Worm (Caenorhabditis elegans) whole organism, L4 larva: ENCODE data around the gene C03B1.4.

Experiments
- D1046.2 ChIP-seq: fragments of 200-800 bp; sonication (Bioruptor generic); IDR thresholded peaks from 2 replicates; pipeline ENCODE4 v1.3.6; 2022; ENCODE audit warnings: missing genetic modification characterization, missing compliant biosample characterization
- F44E2.7 ChIP-seq: fragments of 200-800 bp; sonication (Bioruptor generic); IDR thresholded peaks from 2 replicates; pipeline ENCODE4 v2.1.2; 2022; ENCODE audit warnings: missing genetic modification characterization, missing compliant biosample characterization
- R02D3.7 ChIP-seq: fragments of 150-350 bp; sonication (generic microtip); optimal IDR thresholded peaks from 3 replicates; lab custom pipeline; 2014; ENCODE audit warnings: missing biosample characterization, missing genetic modification characterization
- T20F7.1 ChIP-seq: fragments of 200-800 bp; sonication (Bioruptor generic); optimal IDR thresholded peaks from 2 replicates; lab custom pipeline; 2018; ENCODE audit warnings: mild to moderate bottlenecking, missing genetic modification characterization, missing compliant biosample characterization
- Y5F2A.4 ChIP-seq: fragments of 200-800 bp; sonication (Bioruptor generic); optimal IDR thresholded peaks from 2 replicates; lab custom pipeline; 2018; ENCODE audit warnings: mild to moderate bottlenecking, missing genetic modification characterization, missing compliant biosample characterization
- Y75B8A.6 ChIP-seq: fragments of 200-800 bp; sonication (Bioruptor generic); IDR thresholded peaks from 2 replicates; pipeline ENCODE4 v1.3.6; 2022; ENCODE audit warnings: missing genetic modification reagents, missing genetic modification characterization, missing compliant biosample characterization
- ZK546.5 ChIP-seq, 2 experiments: sonication (generic microtip); optimal IDR thresholded peaks; 2 replicates each; lab custom pipeline; 2017; ENCODE audit warnings: missing biosample characterization in 2 of 2, missing genetic modification characterization in 2 of 2
- aha-1 ChIP-seq: fragments of 150-350 bp; peaks from one replicate; lab custom pipeline; 2014; ENCODE audit warnings: missing biosample characterization, missing genetic modification characterization
- arid-1 ChIP-seq: fragments of 200-800 bp; sonication (Bioruptor generic); conservative IDR thresholded peaks from 2 replicates; pipeline ENCODE4 v1.3.6; 2022; ENCODE audit warnings: missing genetic modification reagents, missing genetic modification characterization, missing compliant biosample characterization
- attf-4 ChIP-seq: sonication (generic microtip); optimal IDR thresholded peaks from 3 replicates; lab custom pipeline; 2017; ENCODE audit warnings: missing biosample characterization, missing genetic modification characterization
- ceh-62 ChIP-seq: sonication (generic microtip); optimal IDR thresholded peaks from 2 replicates; lab custom pipeline; 2017; ENCODE audit warnings: missing biosample characterization, missing genetic modification characterization
- ceh-82 ChIP-seq: sonication (generic microtip); optimal IDR thresholded peaks from 2 replicates; lab custom pipeline; 2017; ENCODE audit warnings: missing biosample characterization, missing genetic modification characterization
- ces-1 ChIP-seq: fragments of 150-350 bp; sonication (generic microtip); optimal IDR thresholded peaks from 4 replicates; lab custom pipeline; 2014; ENCODE audit warnings: missing biosample characterization, missing genetic modification reagents, missing genetic modification characterization
- cey-2 ChIP-seq: sonication (generic microtip); optimal IDR thresholded peaks from 3 replicates; lab custom pipeline; 2017; ENCODE audit warnings: missing genetic modification characterization, mild to moderate bottlenecking, missing compliant biosample characterization, antibody characterized with exemption, borderline replicate concordance; ENCODE audit not compliant: insufficient read depth
- daf-16 ChIP-seq, 3 experiments: sonication (generic microtip); optimal IDR thresholded peaks; 2 replicates each; lab custom pipeline; 2016 to 2017; ENCODE audit warnings: missing genetic modification characterization in 3 of 3, missing genetic modification reagents in 3 of 3, mild to moderate bottlenecking in 2 of 3, missing compliant biosample characterization in 2 of 3, missing biosample characterization in 1 of 3, moderate library complexity in 1 of 3
- daf-19 ChIP-seq: fragments of 200-800 bp; sonication (Bioruptor generic); conservative IDR thresholded peaks from 2 replicates; pipeline ENCODE4 v1.3.6; 2022; ENCODE audit warnings: missing genetic modification characterization, missing compliant biosample characterization
- dmd-6 ChIP-seq: fragments of 200-800 bp; sonication (Bioruptor generic); IDR thresholded peaks from 2 replicates; pipeline ENCODE4 v1.3.6; 2022; ENCODE audit warnings: missing genetic modification reagents, missing genetic modification characterization, missing compliant biosample characterization
- duxl-1 ChIP-seq: sonication (generic microtip); optimal IDR thresholded peaks from 2 replicates; lab custom pipeline; 2016; ENCODE audit warnings: mild to moderate bottlenecking, missing genetic modification characterization, moderate library complexity, missing compliant biosample characterization; ENCODE audit not compliant: poor library complexity
- dve-1 ChIP-seq: sonication (generic microtip); optimal IDR thresholded peaks from 2 replicates; lab custom pipeline; 2017; ENCODE audit warnings: antibody characterized with exemption, mild to moderate bottlenecking, missing genetic modification characterization, missing compliant biosample characterization; ENCODE audit not compliant: insufficient read depth
- egl-43 ChIP-seq: fragments of 200-800 bp; sonication (Bioruptor generic); IDR thresholded peaks from 2 replicates; pipeline ENCODE4 v1.3.6; 2022; ENCODE audit warnings: missing genetic modification reagents, missing genetic modification characterization, missing compliant biosample characterization
- fkh-10 ChIP-seq: fragments of 150-350 bp; optimal IDR thresholded peaks from 2 replicates; lab custom pipeline; 2014; ENCODE audit warnings: missing biosample characterization, missing genetic modification reagents, missing genetic modification characterization
- hif-1 ChIP-seq, 2 experiments: sonication (generic microtip); optimal IDR thresholded peaks; 2 replicates each; lab custom pipeline; 2016 to 2017; ENCODE audit warnings: missing compliant biosample characterization in 2 of 2, missing genetic modification characterization in 2 of 2, missing genetic modification reagents in 2 of 2, missing genotype in 2 of 2, mild to moderate bottlenecking in 1 of 2
- hlh-11 ChIP-seq: fragments of 200-800 bp; sonication (Bioruptor generic); optimal IDR thresholded peaks from 2 replicates; lab custom pipeline; 2018; ENCODE audit warnings: mild to moderate bottlenecking, missing genetic modification characterization, missing compliant biosample characterization
- hlh-30 ChIP-seq: sonication (generic microtip); optimal IDR thresholded peaks from 2 replicates; lab custom pipeline; 2017; ENCODE audit warnings: antibody characterized with exemption, mild to moderate bottlenecking, missing genetic modification characterization, missing compliant biosample characterization; ENCODE audit not compliant: insufficient read depth
- hmg-1.1 ChIP-seq: fragments of 200-800 bp; sonication (Bioruptor generic); IDR thresholded peaks from 2 replicates; pipeline ENCODE4 v1.3.6; 2022; ENCODE audit warnings: missing genetic modification reagents, missing genetic modification characterization, missing compliant biosample characterization
- lir-3 ChIP-seq: sonication (generic microtip); optimal IDR thresholded peaks from 2 replicates; lab custom pipeline; 2016; ENCODE audit warnings: mild to moderate bottlenecking, missing genetic modification characterization, missing compliant biosample characterization
- lsy-2 ChIP-seq, 2 experiments: fragments of 150-350 bp in 1 of 2; sonication (generic microtip) in 1 of 2; optimal IDR thresholded peaks; 2 replicates each; lab custom pipeline; 2014 to 2017; ENCODE audit warnings: missing biosample characterization in 2 of 2, missing genetic modification characterization in 2 of 2
- mxl-3 ChIP-seq: fragments of 200-800 bp; sonication (Bioruptor generic); optimal IDR thresholded peaks from 2 replicates; lab custom pipeline; 2018; ENCODE audit warnings: mild to moderate bottlenecking, missing genetic modification characterization, missing compliant biosample characterization
- nhr-102 ChIP-seq: sonication (generic microtip); optimal IDR thresholded peaks from 2 replicates; lab custom pipeline; 2016; ENCODE audit warnings: mild to moderate bottlenecking, missing genetic modification characterization, moderate library complexity, missing compliant biosample characterization
- nhr-28 ChIP-seq: fragments of 150-350 bp; optimal IDR thresholded peaks from 2 replicates; lab custom pipeline; 2014; ENCODE audit warnings: missing biosample characterization, missing genetic modification characterization
- nhr-41 ChIP-seq: fragments of 200-800 bp; sonication (Bioruptor generic); IDR thresholded peaks from 2 replicates; pipeline ENCODE4 v1.3.6; 2022; ENCODE audit warnings: missing genetic modification reagents, missing genetic modification characterization, missing compliant biosample characterization
- nhr-42 ChIP-seq: fragments of 200-800 bp; sonication (Bioruptor generic); IDR thresholded peaks from 2 replicates; pipeline ENCODE4 v1.3.6; 2022; ENCODE audit warnings: missing genetic modification characterization, missing compliant biosample characterization
- nhr-6 ChIP-seq: fragments of 150-350 bp; optimal IDR thresholded peaks from 2 replicates; lab custom pipeline; 2014; ENCODE audit warnings: missing biosample characterization, missing genetic modification characterization
- nhr-77 ChIP-seq: fragments of 150-350 bp; optimal IDR thresholded peaks from 2 replicates; lab custom pipeline; 2014; ENCODE audit warnings: missing biosample characterization, missing genetic modification characterization
- pha-4 ChIP-seq, 2 experiments: fragments of 150-350 bp in 1 of 2; fragments of 200-800 bp in 1 of 2; sonication (Bioruptor generic) in 1 of 2; IDR thresholded peaks in 1 of 2; optimal IDR thresholded peaks in 1 of 2; 2 replicates each; pipeline versions ENCODE4 v1.3.6 to Lab custom; 2014 to 2022; ENCODE audit warnings: missing genetic modification characterization in 2 of 2, missing genetic modification reagents in 2 of 2, missing biosample characterization in 1 of 2, missing compliant biosample characterization in 1 of 2
- php-3 ChIP-seq: fragments of 200-800 bp; sonication (Bioruptor generic); IDR thresholded peaks from 2 replicates; pipeline ENCODE4 v1.3.6; 2022; ENCODE audit warnings: missing genetic modification reagents, missing genetic modification characterization, missing compliant biosample characterization
- pqm-1 ChIP-seq: sonication (generic microtip); optimal IDR thresholded peaks from 2 replicates; lab custom pipeline; 2017; ENCODE audit warnings: missing biosample characterization, missing genetic modification characterization
- set-16 ChIP-seq: fragments of 200-800 bp; sonication (Bioruptor generic); IDR thresholded peaks from 2 replicates; pipeline ENCODE4 v1.3.6; 2022; ENCODE audit warnings: missing genetic modification reagents, missing genetic modification characterization, missing compliant biosample characterization
- spr-1 ChIP-seq: sonication (generic microtip); optimal IDR thresholded peaks from 2 replicates; lab custom pipeline; 2016; ENCODE audit warnings: mild to moderate bottlenecking, missing genetic modification characterization, missing compliant biosample characterization
- spr-3 ChIP-seq: fragments of 200-800 bp; sonication (Bioruptor generic); optimal IDR thresholded peaks from 2 replicates; lab custom pipeline; 2018; ENCODE audit warnings: mild to moderate bottlenecking, missing genetic modification characterization, missing compliant biosample characterization
- zag-1 ChIP-seq: fragments of 150-350 bp; optimal IDR thresholded peaks from 2 replicates; lab custom pipeline; 2014; ENCODE audit warnings: missing biosample characterization, missing genetic modification characterization
- zfp-2 ChIP-seq: sonication (generic microtip); optimal IDR thresholded peaks from 2 replicates; lab custom pipeline; 2016; ENCODE audit warnings: mild to moderate bottlenecking, missing genetic modification characterization, missing compliant biosample characterization
- zip-2 ChIP-seq: fragments of 150-350 bp; optimal IDR thresholded peaks from 2 replicates; lab custom pipeline; 2014; ENCODE audit warnings: missing biosample characterization, missing genetic modification characterization
- ztf-11 ChIP-seq: fragments of 150-350 bp; optimal IDR thresholded peaks from 2 replicates; lab custom pipeline; 2014; ENCODE audit warnings: missing biosample characterization, missing genetic modification characterization
- ztf-7 ChIP-seq: fragments of 150-350 bp; optimal IDR thresholded peaks from 2 replicates; lab custom pipeline; 2014; ENCODE audit warnings: missing biosample characterization, missing genetic modification characterization

Gene C03B1.4

DNA sequence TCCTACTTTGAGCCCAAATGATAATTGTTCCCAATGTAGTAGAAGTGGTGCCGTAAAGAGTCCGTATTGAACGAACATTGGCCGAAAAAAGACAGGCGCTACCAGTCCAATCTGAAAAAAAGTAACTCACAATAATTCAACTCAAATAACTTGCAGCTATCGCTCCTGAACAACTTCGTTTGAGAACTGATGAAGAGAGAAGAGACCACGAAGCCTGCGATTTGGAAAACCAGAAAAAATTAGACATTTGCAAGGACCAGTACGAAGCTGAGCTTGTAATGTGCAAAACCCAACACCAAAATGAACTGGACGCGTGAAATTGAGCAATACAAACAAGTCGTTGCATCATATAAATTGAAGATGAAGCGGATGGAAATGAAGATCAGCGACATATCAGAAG is 10.2 kb downstream of the C03B1.4 start, which contains the start of gene C03B1.1:
Gene C03B1.1, plus strand, starts transcription at position 301 of the 400 bp plus-strand sequence.
- TF ChIP-seq nhr-77 (tag; lab: Kevin White, UChicago): no peak
- TF ChIP-seq daf-16 (GFP tag; optimal IDR thresholded peaks at IDR 0.05; lab: Kevin White, UChicago): no peak
- no peak for TF ChIP-seq daf-16 (tag; optimal IDR thresholded peaks at IDR 0.05; lab: Kevin White, UChicago)
- TF ChIP-seq ceh-62 (tag; lab: Kevin White, UChicago): no peak
- TF ChIP-seq attf-4 (tag; lab: Kevin White, UChicago): no peak
- peak; percentile 86 for TF ChIP-seq aha-1 (tag; lab: Kevin White, UChicago)

DNA sequence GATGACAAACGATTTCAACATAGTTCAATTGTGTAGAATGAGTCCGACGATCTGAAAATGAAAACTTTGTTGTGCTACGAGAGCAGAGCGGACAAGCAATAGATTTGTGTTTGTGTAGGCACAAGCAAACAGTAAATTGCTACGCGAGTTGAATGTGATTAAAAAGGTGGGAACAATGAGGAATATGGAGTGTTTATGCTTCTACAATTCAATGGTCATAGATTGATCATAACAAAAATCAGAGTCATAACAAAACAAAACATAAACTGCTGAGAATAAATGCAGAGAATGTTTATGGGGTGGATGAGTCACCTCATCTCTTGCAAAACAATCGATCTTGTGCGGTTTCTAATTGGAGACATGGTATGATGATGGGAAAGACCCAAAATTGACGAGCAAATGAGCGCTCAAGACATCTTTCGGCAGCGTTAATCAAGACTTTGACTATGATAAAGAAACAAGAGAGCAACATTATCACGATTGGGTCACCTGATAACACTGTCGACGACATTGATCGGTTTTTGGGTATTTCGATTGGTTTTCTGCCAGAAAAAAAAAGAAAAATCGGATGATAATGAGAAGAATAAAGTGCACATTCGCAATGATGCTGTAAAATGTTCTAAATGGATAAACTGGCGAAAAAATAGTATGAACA is 13.5 kb downstream of the C03B1.4 start, which contains the start of gene lmp-1:
Gene lmp-1, minus strand, starts transcription at position 51 of the 655 bp plus-strand sequence.
- TF ChIP-seq daf-19 (GFP tag; lab: Robert Waterston, UW) (no peak), D1046.2 (GFP tag; lab: Robert Waterston, UW) (no peak), cey-2 (tag; lab: Kevin White, UChicago) (no peak), zag-1 (tag; lab: Kevin White, UChicago) (no peak), ZK546.5 (tag; optimal IDR thresholded peaks at IDR 0.05; lab: Kevin White, UChicago) (no peak), dmd-6 (GFP tag; lab: Robert Waterston, UW) (peak; percentile 38; the same call in 1 of the 2 replicates), Y75B8A.6 (GFP tag; lab: Robert Waterston, UW) (no peak), zfp-2 (tag; lab: Kevin White, UChicago) (no peak), arid-1 (GFP tag; lab: Robert Waterston, UW) (no peak), dve-1 (tag; lab: Kevin White, UChicago) (peak; percentile 25), nhr-42 (GFP tag; lab: Robert Waterston, UW) (no peak), aha-1 (tag; lab: Kevin White, UChicago) (peak; percentile 84), ceh-82 (tag; lab: Kevin White, UChicago) (no peak), Y5F2A.4 (GFP tag; lab: Kevin White, UChicago) (no peak), hlh-11 (tag; lab: Kevin White, UChicago) (peak; percentile 18), zip-2 (tag; lab: Kevin White, UChicago) (no peak), hmg-1.1 (GFP tag; lab: Robert Waterston, UW) (no peak), nhr-6 (tag; lab: Kevin White, UChicago) (no peak), daf-16 (GFP tag; optimal IDR thresholded peaks at IDR 0.05; lab: Kevin White, UChicago) (no peak), daf-16 (tag; optimal IDR thresholded peaks at IDR 0.05; lab: Kevin White, UChicago) (peak; percentile 77), nhr-41 (no peak), nhr-102 (tag; lab: Kevin White, UChicago) (no peak), hlh-30 (no peak), lir-3 (tag; lab: Kevin White, UChicago) (no peak), ztf-11 (tag; lab: Kevin White, UChicago) (no peak), T20F7.1 (GFP tag; lab: Kevin White, UChicago) (no peak), ceh-62 (tag; lab: Kevin White, UChicago) (no peak), ztf-7 (tag; lab: Kevin White, UChicago) (no peak), R02D3.7 (tag; lab: Kevin White, UChicago) (no peak), spr-3 (no peak), spr-1 (tag; lab: Kevin White, UChicago) (no peak), ces-1 (GFP tag; lab: Kevin White, UChicago) (no peak), nhr-28 (tag; lab: Kevin White, UChicago) (no peak), php-3 (GFP tag; lab: Robert Waterston, UW) (peak; percentile 47; the same call in 1 of the 2 replicates), pqm-1 (tag; lab: Kevin White, UChicago) (peak; percentile 33)

ce11 chrX:6378363-6378762 is 14.1 kb downstream of the C03B1.4 start:
- TF ChIP-seq hlh-11 (tag; lab: Kevin White, UChicago) (peak; percentile 54), ztf-7 (tag; lab: Kevin White, UChicago) (no peak), fkh-10 (peak; percentile 17), duxl-1 (tag; lab: Kevin White, UChicago) (no peak), mxl-3 (GFP tag; lab: Kevin White, UChicago) (peak; percentile 74), daf-16 (GFP tag; optimal IDR thresholded peaks at IDR 0.05; lab: Kevin White, UChicago) (peak in 1 of 2 experiments; percentile 15), daf-16 (tag; optimal IDR thresholded peaks at IDR 0.05; lab: Kevin White, UChicago) (peak; percentile 73), F44E2.7 (GFP tag; lab: Robert Waterston, UW) (no peak), pha-4 (GFP tag; IDR thresholded peaks at IDR 0.05; lab: Robert Waterston, UW) (no peak), pha-4 (tag; optimal IDR thresholded peaks at IDR 0.05; lab: Kevin White, UChicago) (peak; percentile 3), hif-1 (tag; optimal IDR thresholded peaks at IDR 0.05; lab: Kevin White, UChicago) (peak in 1 of 2 experiments; percentile 22), set-16 (GFP tag; lab: Robert Waterston, UW) (no peak), egl-43 (GFP tag; lab: Robert Waterston, UW) (peak; percentile 61; the same call in 1 of the 2 replicates), lsy-2 (tag; optimal IDR thresholded peaks at IDR 0.05; lab: Kevin White, UChicago) (peak; percentile 26 to 59)
